Worm (Caenorhabditis elegans) whole organism, young adult: ENCODE results near the gene bcf-1.

Experiments used
- F33H1.4 ChIP-seq: fragments of 200-800 bp; sonication (Bioruptor generic); IDR thresholded peaks from 2 replicates; pipeline ENCODE4 v1.3.6; 2022; ENCODE audit warnings: missing genetic modification reagents, missing genetic modification characterization, missing compliant biosample characterization
- F57A8.1 ChIP-seq: fragments of 200-800 bp; sonication (Bioruptor generic); optimal IDR thresholded peaks from 2 replicates; lab custom pipeline; 2018; ENCODE audit warnings: mild to moderate bottlenecking, missing genetic modification characterization, moderate library complexity, missing compliant biosample characterization
- T26A5.8 ChIP-seq: sonication (generic microtip); optimal IDR thresholded peaks from 2 replicates; lab custom pipeline; 2016; ENCODE audit warnings: missing genetic modification characterization, missing compliant biosample characterization
- akir-1 ChIP-seq: fragments of 200-800 bp; sonication (Bioruptor generic); optimal IDR thresholded peaks from 2 replicates; lab custom pipeline; 2018; ENCODE audit warnings: mild to moderate bottlenecking, missing genetic modification characterization, moderate library complexity, missing compliant biosample characterization
- atf-7 ChIP-seq: sonication (generic microtip); optimal IDR thresholded peaks from 2 replicates; lab custom pipeline; 2017; ENCODE audit warnings: mild to moderate bottlenecking, missing genetic modification characterization, missing compliant biosample characterization
- cebp-1 ChIP-seq, 2 experiments: fragments of 200-800 bp in 1 of 2; sonication (Bioruptor generic) in 1 of 2; sonication (generic microtip) in 1 of 2; IDR thresholded peaks in 1 of 2; optimal IDR thresholded peaks in 1 of 2; 2 replicates each; pipeline versions ENCODE4 v1.3.6 to Lab custom; 2017 to 2022; ENCODE audit warnings: missing compliant biosample characterization in 2 of 2, missing genetic modification characterization in 2 of 2, mild to moderate bottlenecking in 1 of 2, missing genetic modification reagents in 1 of 2, moderate library complexity in 1 of 2
- cebp-2 ChIP-seq: fragments of 200-800 bp; sonication (Bioruptor generic); IDR thresholded peaks from 2 replicates; pipeline ENCODE4 v1.3.6; 2022; ENCODE audit warnings: missing genetic modification characterization, missing compliant biosample characterization
- chd-7 ChIP-seq: sonication (generic microtip); optimal IDR thresholded peaks from 2 replicates; lab custom pipeline; 2016; ENCODE audit warnings: mild to moderate bottlenecking, missing genetic modification characterization, moderate library complexity, missing compliant biosample characterization
- die-1 ChIP-seq: sonication (generic microtip); optimal IDR thresholded peaks from 2 replicates; lab custom pipeline; 2016; ENCODE audit warnings: missing genotype, mild to moderate bottlenecking, missing genetic modification characterization, missing compliant biosample characterization
- dox-1 ChIP-seq: fragments of 200-800 bp; sonication (Bioruptor generic); IDR thresholded peaks from 2 replicates; pipeline ENCODE4 v1.3.6; 2022; ENCODE audit warnings: missing genetic modification reagents, missing genetic modification characterization, missing compliant biosample characterization
- dpl-1 ChIP-seq: fragments of 150-350 bp; optimal IDR thresholded peaks from 2 replicates; lab custom pipeline; 2014; ENCODE audit warnings: missing biosample characterization, missing genetic modification reagents, missing genetic modification characterization
- egl-44 ChIP-seq: fragments of 200-800 bp; sonication (Bioruptor generic); IDR thresholded peaks from 2 replicates; pipeline ENCODE4 v1.3.6; 2022; ENCODE audit warnings: missing genetic modification reagents, missing genetic modification characterization, missing compliant biosample characterization
- let-607 ChIP-seq, 2 experiments: fragments of 200-800 bp in 1 of 2; sonication (Bioruptor generic) in 1 of 2; sonication (generic microtip) in 1 of 2; optimal IDR thresholded peaks; 2 replicates each; lab custom pipeline; 2016 to 2018; ENCODE audit warnings: mild to moderate bottlenecking in 2 of 2, missing compliant biosample characterization in 2 of 2, missing genetic modification characterization in 2 of 2, moderate library complexity in 2 of 2, missing genotype in 1 of 2
- lin-35 ChIP-seq, 3 experiments: fragments of 150-350 bp in 2 of 3; sonication (generic microtip) in 1 of 3; optimal IDR thresholded peaks; 2 replicates each; lab custom pipeline; 2014 to 2018; ENCODE audit warnings: missing biosample characterization in 3 of 3, missing genetic modification characterization in 3 of 3, missing genetic modification reagents in 3 of 3
- lsl-1 ChIP-seq: fragments of 200-800 bp; sonication (Bioruptor generic); optimal IDR thresholded peaks from 2 replicates; lab custom pipeline; 2018; ENCODE audit warnings: mild to moderate bottlenecking, missing genetic modification characterization, moderate library complexity, missing compliant biosample characterization
- nfyb-1 ChIP-seq: fragments of 200-800 bp; sonication (Bioruptor generic); IDR thresholded peaks from 2 replicates; pipeline ENCODE4 v1.3.6; 2022; ENCODE audit warnings: missing genetic modification reagents, missing genetic modification characterization, missing compliant biosample characterization
- nhr-179 ChIP-seq: sonication (generic microtip); optimal IDR thresholded peaks from 2 replicates; lab custom pipeline; 2016; ENCODE audit warnings: mild to moderate bottlenecking, missing genetic modification characterization, missing compliant biosample characterization
- nhr-80 ChIP-seq: sonication (generic microtip); optimal IDR thresholded peaks from 2 replicates; lab custom pipeline; 2016; ENCODE audit warnings: missing genetic modification characterization, missing compliant biosample characterization
- pbrm-1 ChIP-seq: fragments of 200-800 bp; sonication (Bioruptor generic); IDR thresholded peaks from 2 replicates; pipeline ENCODE4 v1.3.6; 2022; ENCODE audit warnings: missing genetic modification reagents, missing genetic modification characterization, missing compliant biosample characterization
- pha-4 ChIP-seq: fragments of 150-350 bp; sonication (generic microtip); optimal IDR thresholded peaks from 2 replicates; lab custom pipeline; 2014; ENCODE audit warnings: missing biosample characterization, missing genetic modification reagents, missing genetic modification characterization
- rcor-1 ChIP-seq: fragments of 200-800 bp; sonication (Bioruptor generic); IDR thresholded peaks from 2 replicates; pipeline ENCODE4 v1.3.6; 2022; ENCODE audit warnings: missing genetic modification reagents, missing genetic modification characterization, missing compliant biosample characterization
- snpc-4 ChIP-seq, 5 experiments: fragments of 150-350 bp in 1 of 5; sonication (generic microtip) in 4 of 5; optimal IDR thresholded peaks; 2 replicates each; lab custom pipeline; 2014 to 2018; ENCODE audit warnings: missing genetic modification characterization in 5 of 5, missing biosample characterization in 3 of 5, antibody characterized with exemption in 2 of 5, mild to moderate bottlenecking in 2 of 5, missing compliant biosample characterization in 2 of 5, missing genotype in 2 of 5, moderate library complexity in 2 of 5, missing genetic modification reagents in 1 of 5
- tbp1 ChIP-seq: fragments of 200-800 bp; sonication (Bioruptor generic); optimal IDR thresholded peaks from 2 replicates; lab custom pipeline; 2018; ENCODE audit warnings: mild to moderate bottlenecking, missing genetic modification characterization, missing compliant biosample characterization
- tbx-9 ChIP-seq: sonication (generic microtip); optimal IDR thresholded peaks from 2 replicates; lab custom pipeline; 2016; ENCODE audit warnings: borderline replicate concordance, missing genetic modification characterization, inconsistent platforms, missing compliant biosample characterization
- tlf-1 ChIP-seq: fragments of 200-800 bp; sonication (Bioruptor generic); optimal IDR thresholded peaks from 2 replicates; lab custom pipeline; 2018; ENCODE audit warnings: mild to moderate bottlenecking, missing genetic modification characterization, missing compliant biosample characterization
- xnd-1 ChIP-seq: sonication (generic microtip); optimal IDR thresholded peaks from 2 replicates; lab custom pipeline; 2016; ENCODE audit warnings: missing genotype, missing genetic modification reagents, missing genetic modification characterization, missing compliant biosample characterization
- zfh-2 ChIP-seq: fragments of 200-800 bp; sonication (Bioruptor generic); conservative IDR thresholded peaks from 2 replicates; pipeline ENCODE4 v1.3.6; 2022; ENCODE audit warnings: missing genetic modification reagents, missing genetic modification characterization, missing compliant biosample characterization
- ztf-28 ChIP-seq: fragments of 200-800 bp; sonication (Bioruptor generic); IDR thresholded peaks from 2 replicates; pipeline ENCODE4 v1.3.6; 2022; ENCODE audit warnings: missing genetic modification reagents, missing genetic modification characterization, missing compliant biosample characterization

The bcf-1 gene

DNA sequence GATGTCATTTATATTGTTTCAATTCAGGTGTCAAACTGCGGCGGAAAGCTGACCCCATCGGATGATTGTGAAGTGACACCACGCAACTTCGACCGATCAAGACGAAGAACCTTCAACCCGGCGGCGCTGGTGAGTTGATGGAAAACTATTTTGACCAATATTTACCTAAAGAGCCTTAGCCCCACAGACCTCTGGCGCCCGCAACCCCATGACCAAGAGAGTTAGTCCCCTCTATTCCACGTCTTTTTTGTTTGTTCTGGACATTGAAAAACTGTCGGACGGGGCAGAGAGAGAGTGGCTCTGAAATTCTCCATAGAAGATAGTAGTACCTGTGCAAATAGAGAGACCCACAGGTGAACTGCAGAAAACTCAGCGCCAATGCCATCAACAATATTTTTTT, 49.9 kb downstream of the bcf-1 start:
- TF ChIP-seq nfyb-1: 0 out of 2 replicates have a peak, but pooled peaks have one; percentile 32
- no peak for TF ChIP-seq F33H1.4 (GFP tag; lab: Robert Waterston, UW)
- TF ChIP-seq, all 124 proteins: peak for 1

DNA sequence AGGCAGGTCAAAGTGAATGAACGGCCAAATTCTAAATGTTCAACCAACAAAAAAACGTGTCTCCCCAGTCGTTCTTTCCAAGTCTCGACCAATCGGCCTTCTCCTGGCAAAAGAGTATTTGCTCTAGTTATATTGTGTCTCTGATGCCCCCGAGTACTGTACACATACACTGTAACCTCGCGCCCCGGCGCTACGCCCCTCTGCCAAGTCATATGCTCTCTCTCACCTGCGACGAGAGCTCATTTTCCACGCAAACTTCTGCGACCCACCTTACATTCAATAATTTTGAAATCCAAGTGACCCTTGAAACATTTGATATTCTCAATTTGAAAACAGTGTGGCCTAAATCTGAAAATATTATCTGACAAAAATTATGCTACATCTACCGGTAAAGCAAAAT, 51.3 kb downstream of the bcf-1 start:
- TF ChIP-seq zfh-2 (GFP tag; lab: Robert Waterston, UW): peak; percentile 29; the same call in 1 of the 2 replicates
- TF ChIP-seq pha-4 (tag; lab: Kevin White, UChicago): peak; percentile 3
- no peak for TF ChIP-seq atf-7 (tag; lab: Kevin White, UChicago)
- TF ChIP-seq, all 124 proteins: peak for 2

DNA sequence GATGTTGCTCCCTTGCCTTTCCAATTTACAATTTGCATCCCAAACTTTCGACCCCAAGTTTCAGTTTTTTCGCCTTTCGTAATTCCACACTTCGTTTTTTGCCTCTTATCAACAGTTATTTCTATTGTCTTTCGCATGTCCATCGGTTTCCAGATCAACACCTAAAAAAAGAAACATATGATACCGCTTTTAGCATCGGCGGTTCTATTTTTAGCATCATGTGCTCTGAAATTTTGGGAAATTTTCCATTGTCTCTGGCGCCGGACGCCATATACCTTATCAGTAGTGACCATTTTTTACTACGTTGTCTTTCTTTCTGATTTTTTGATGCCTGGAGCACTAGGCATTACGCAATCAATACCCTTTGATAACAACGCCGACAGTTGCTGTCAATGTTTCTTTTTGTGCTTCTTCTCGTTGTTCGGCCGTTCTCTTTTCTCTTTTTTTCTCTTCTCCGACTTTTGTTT, 52.6 kb downstream of the bcf-1 start, which contains the start of gene bcl-11:
TSS of gene bcl-11 (plus strand) at position 51 of the 467 bp plus-strand sequence.
- TF ChIP-seq dpl-1 (GFP tag; lab: Kevin White, UChicago) (no peak), nhr-179 (tag; lab: Kevin White, UChicago) (no peak), die-1 (tag; lab: Kevin White, UChicago) (no peak), let-607 (tag; optimal IDR thresholded peaks at IDR 0.05; lab: Kevin White, UChicago) (peak in 1 of 2 experiments; percentile 26), cebp-1 (GFP tag; IDR thresholded peaks at IDR 0.05; lab: Robert Waterston, UW) (no peak; the same call in 1 of the 2 replicates), cebp-1 (tag; optimal IDR thresholded peaks at IDR 0.05; lab: Kevin White, UChicago) (peak; percentile 60), atf-7 (tag; lab: Kevin White, UChicago) (peak; percentile 24), rcor-1 (GFP tag; lab: Robert Waterston, UW) (no peak), nhr-80 (tag; lab: Kevin White, UChicago) (peak; percentile 90), lin-35 (GFP tag; optimal IDR thresholded peaks at IDR 0.05; lab: Kevin White, UChicago) (no peak), dox-1 (GFP tag; lab: Robert Waterston, UW) (peak; percentile 34; the same call in 1 of the 2 replicates), T26A5.8 (no peak)

DNA sequence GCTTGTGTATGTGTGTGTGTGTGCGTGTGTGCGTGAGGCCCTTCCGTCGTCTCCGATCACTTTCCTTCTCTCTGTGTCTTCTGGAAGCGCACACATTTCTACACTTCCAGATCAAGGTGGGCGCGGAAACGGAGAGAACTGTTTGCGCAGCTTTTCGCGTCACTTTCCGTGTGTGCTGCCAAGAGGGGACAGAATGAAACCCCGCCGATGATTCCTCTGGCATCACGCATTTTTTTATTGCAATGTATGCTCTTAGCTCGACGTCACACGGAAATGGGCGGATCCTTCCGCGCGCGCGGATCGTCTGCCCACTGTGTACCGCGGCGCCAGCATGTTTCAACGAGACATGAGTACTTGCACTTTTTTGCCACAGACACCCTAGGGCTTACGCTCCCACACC, 53.2 kb downstream of the bcf-1 start:
- TF ChIP-seq chd-7 (tag; lab: Kevin White, UChicago) (no peak), let-607 (tag; optimal IDR thresholded peaks at IDR 0.05; lab: Kevin White, UChicago) (no peak), tbp1 (GFP tag; lab: Kevin White, UChicago) (no peak), dox-1 (GFP tag; lab: Robert Waterston, UW) (peak; percentile 33; the same call in 1 of the 2 replicates), dpl-1 (GFP tag; lab: Kevin White, UChicago) (no peak), lsl-1 (GFP tag; lab: Kevin White, UChicago) (no peak), tbx-9 (tag; lab: Kevin White, UChicago) (no peak), egl-44 (no peak), zfh-2 (GFP tag; lab: Robert Waterston, UW) (peak; percentile 87), F57A8.1 (no peak)

DNA sequence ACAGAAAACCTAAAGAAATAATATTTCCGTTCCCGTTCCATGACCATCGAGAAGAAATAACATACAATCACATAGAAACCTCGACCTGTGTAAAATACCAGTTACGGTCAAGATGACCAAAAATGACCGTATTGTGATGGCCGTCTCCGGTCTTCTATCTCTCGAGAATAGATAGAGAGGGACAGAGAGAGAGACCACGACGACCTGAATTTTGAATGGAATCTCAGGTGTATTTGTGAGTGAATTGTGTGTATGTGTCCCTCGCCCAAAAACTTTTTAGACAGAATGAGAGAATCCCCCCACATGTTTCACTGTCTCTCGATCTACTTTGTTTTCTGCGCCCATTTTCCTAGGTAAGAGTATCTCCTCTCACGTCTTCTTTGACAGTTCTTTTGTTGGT, 53.8 kb downstream of the bcf-1 start:
- TF ChIP-seq akir-1 (GFP tag; lab: Kevin White, UChicago): no peak
- TF ChIP-seq tlf-1: no peak
- no peak for TF ChIP-seq snpc-4 (GFP tag; optimal IDR thresholded peaks at IDR 0.05; lab: Kevin White, UChicago)
- TF ChIP-seq snpc-4 (tag; optimal IDR thresholded peaks at IDR 0.05; lab: Kevin White, UChicago): no peak
- TF ChIP-seq pbrm-1 (GFP tag; lab: Robert Waterston, UW): no peak
- no peak for TF ChIP-seq cebp-2 (GFP tag; lab: Robert Waterston, UW)

DNA sequence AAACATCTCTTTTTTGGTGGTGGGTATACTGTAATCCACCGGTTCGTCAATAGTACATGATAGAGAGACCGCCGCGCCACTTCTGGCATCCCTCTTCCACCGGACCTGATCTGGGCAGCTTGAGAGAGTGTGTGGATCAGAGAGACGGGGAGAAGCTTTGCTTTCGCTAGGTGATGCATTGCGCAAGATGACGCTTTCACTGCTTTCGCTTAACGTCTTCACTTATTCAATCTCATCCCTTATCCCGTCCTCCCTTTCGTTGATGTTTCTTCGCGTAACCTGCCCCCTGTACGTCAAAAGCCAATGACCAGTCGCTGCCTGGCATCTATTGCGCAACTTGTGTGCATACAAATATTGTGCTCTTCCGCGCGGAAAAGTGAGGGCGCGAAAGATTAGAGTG, 54.4 kb downstream of the bcf-1 start:
- TF ChIP-seq dox-1 (GFP tag; lab: Robert Waterston, UW): 0 out of 2 replicates have a peak, but pooled peaks have one; percentile 21
- TF ChIP-seq zfh-2 (GFP tag; lab: Robert Waterston, UW): peak; percentile 50
- TF ChIP-seq xnd-1: no peak
- TF ChIP-seq ztf-28 (GFP tag; lab: Robert Waterston, UW): no peak
